Worm (Caenorhabditis elegans) whole organism, midembryonic: ENCODE measurements around the gene srh-194.
"Not testable (repeated sequence)": the region's sequence is repeated elsewhere in the genome, so short reads cannot be mapped to it uniquely, and the experiment has no call there.

ENCODE experiments used
- T22C8.4 ChIP-seq: fragments of 200-800 bp; sonication (Bioruptor generic); IDR thresholded peaks from 2 replicates; pipeline ENCODE4 v1.3.6; 2022; ENCODE audit warnings: missing genetic modification characterization, missing compliant biosample characterization
- ztf-29 ChIP-seq: fragments of 200-800 bp; sonication (Bioruptor generic); IDR thresholded peaks from 2 replicates; pipeline ENCODE4 v1.3.6; 2022; ENCODE audit warnings: missing genetic modification reagents, missing genetic modification characterization, missing compliant biosample characterization

DNA sequence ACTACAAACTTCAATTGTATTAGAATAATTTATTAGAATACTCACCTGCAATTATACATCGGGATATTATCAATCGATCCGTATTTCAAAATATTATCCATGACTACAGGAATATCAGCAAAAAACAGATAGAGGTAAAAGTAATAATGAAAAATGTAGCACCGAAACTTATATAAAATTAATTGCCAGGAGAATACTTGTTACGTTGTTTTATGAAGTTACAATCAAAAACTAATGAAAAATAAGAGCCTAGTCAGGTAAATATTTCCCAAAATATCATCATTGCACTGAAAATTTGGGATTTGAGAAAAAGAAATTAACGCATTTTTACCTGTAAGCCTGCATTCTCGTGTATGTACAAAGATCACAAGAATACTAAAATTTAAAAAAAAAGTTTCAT lies 22.1 kb downstream of the srh-194 start, which contains the start of gene srt-38:
- TF ChIP-seq T22C8.4, ztf-29 (GFP tag; lab: Robert Waterston, UW): not testable (repeated sequence)
